Worm (Caenorhabditis elegans): ENCODE results near the gene E04D5.5.

DNA sequence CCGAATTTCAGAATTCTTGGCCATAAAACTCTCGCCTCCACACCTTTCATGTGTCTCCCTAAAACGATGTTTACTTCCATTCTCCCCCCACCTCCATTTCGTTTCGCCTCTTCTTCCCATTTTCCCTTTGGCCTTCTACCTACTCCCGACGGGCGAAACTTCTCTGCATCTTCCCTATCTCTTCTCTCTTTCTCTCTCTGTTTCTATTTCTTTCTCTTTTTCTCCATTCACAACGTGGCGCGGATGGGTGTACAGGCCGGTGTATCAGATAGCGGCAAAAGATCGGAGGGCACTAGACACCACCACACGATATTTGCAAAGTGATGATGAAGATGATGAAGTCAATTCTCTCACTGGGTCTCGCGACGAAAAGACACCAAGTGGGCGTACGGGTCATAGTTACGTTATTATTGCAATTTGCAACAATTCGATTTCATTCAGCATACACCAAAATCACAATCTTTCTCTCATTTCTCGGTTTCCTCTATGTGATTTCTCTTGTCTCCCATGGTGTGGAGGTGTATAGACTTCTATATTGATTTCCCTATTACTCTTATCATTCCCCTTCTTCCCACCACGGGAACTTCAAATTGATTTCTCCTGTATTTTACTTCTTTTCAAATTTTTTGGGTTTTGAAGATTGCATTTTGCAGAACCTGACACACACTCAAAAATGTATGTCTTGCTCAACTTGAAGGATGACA, 26.3 kb upstream of the E04D5.5 start, which contains the start of gene ztf-27:
- TF ChIP-seq pax-1 (tag; optimal IDR thresholded peaks at IDR 0.05) (no peak), syd-9 (tag; optimal IDR thresholded peaks at IDR 0.05) (peak; percentile 10), K02D7.2 (tag; optimal IDR thresholded peaks at IDR 0.05) (no peak), odd-2 (tag; optimal IDR thresholded peaks at IDR 0.05) (no peak)
